Fruit fly (Drosophila melanogaster): ENCODE results near the gene CG17271.

DNA sequence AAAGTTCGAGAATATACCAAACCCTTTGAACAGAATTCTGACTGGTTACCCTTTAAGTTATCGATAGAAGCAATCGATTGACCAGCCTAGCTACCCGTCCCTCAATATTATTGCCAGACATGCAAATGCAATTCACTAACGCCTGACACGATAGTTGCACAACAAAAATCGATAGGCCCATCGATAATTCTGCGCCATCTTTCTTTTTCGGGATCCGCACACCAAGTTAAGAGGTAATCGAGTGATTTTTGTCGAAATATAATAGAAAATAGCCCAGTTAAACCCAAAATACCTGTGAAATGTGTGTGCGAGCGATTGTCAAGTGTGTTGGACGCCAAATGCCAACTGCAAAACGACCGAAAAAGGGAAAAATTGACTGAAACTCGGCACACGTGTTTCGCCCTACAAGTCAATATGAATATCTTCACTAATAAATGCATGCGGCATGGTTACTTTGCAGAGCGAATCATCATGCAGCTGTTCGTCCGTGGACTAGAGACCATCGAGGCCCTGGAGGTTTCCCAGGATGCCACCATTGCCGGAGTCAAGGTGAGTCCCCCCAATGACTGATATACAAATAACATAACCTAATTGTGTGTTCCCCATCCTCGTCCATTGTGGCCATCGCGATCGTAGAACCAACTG lies 28.9 kb upstream of the CG17271 start, which contains the start of gene RpS30:
- TF ChIP-seq p53 (GFP tag; optimal IDR thresholded peaks at IDR 0.05), result peak; percentile 52
- TF ChIP-seq CG18599 (GFP tag; optimal IDR thresholded peaks at IDR 0.05), result no peak
